Fruit fly (Drosophila melanogaster) whole organism, pupa: Measurements from ENCODE around the gene nAChRalpha6.

Source experiments
- CG10348 ChIP-seq: fragments of 200-800 bp; sonication (Bioruptor generic); IDR thresholded peaks from 2 replicates; pipeline ENCODE4 v1.3.6; 2022; ENCODE audit warnings: missing biosample characterization, missing genetic modification characterization
- CG12605 ChIP-seq: fragments of 200-800 bp; sonication (Bioruptor generic); IDR thresholded peaks from 2 replicates; pipeline ENCODE4 v1.3.6; 2022; ENCODE audit warnings: missing biosample characterization, missing genetic modification characterization
- CG13204 ChIP-seq: fragments of 200-800 bp; sonication (Bioruptor generic); optimal IDR thresholded peaks from 2 replicates; lab custom pipeline; 2018; ENCODE audit warnings: missing biosample characterization, mild to moderate bottlenecking, missing genetic modification characterization, moderate library complexity
- CG14655 ChIP-seq: fragments of 200-800 bp; sonication (Bioruptor generic); optimal IDR thresholded peaks from 3 replicates; lab custom pipeline; 2017; ENCODE audit warnings: mild to moderate bottlenecking, missing biosample characterization, missing genetic modification reagents, missing genetic modification characterization
- CG15710 ChIP-seq: fragments of 200-800 bp; sonication (Bioruptor generic); optimal IDR thresholded peaks from 2 replicates; lab custom pipeline; 2018; ENCODE audit warnings: missing biosample characterization, mild to moderate bottlenecking, missing genetic modification characterization, moderate library complexity
- CG17806 ChIP-seq: fragments of 200-800 bp; sonication (Bioruptor generic); optimal IDR thresholded peaks from 2 replicates; lab custom pipeline; 2018; ENCODE audit warnings: missing biosample characterization, mild to moderate bottlenecking, missing genetic modification characterization, moderate library complexity
- CG32121 ChIP-seq: fragments of 200-800 bp; sonication (Bioruptor generic); IDR thresholded peaks from 2 replicates; pipeline ENCODE4 v1.3.6; 2022; ENCODE audit warnings: missing biosample characterization, missing genetic modification characterization
- CG34367 ChIP-seq: fragments of 200-800 bp; sonication (Bioruptor generic); optimal IDR thresholded peaks from 2 replicates; lab custom pipeline; 2018; ENCODE audit warnings: missing biosample characterization, mild to moderate bottlenecking, missing genetic modification characterization
- CG4496 ChIP-seq: fragments of 200-800 bp; sonication (Bioruptor generic); IDR thresholded peaks from 3 replicates; pipeline ENCODE4 v1.3.6; 2022; ENCODE audit warnings: missing biosample characterization, missing genetic modification characterization
- CG8159 ChIP-seq: fragments of 200-800 bp; sonication (Bioruptor generic); optimal IDR thresholded peaks from 3 replicates; lab custom pipeline; 2018; ENCODE audit warnings: missing biosample characterization, mild to moderate bottlenecking, missing genetic modification characterization, moderate library complexity
- CG8301 ChIP-seq: fragments of 200-800 bp; sonication (Bioruptor generic); optimal IDR thresholded peaks from 2 replicates; lab custom pipeline; 2018; ENCODE audit warnings: missing biosample characterization, mild to moderate bottlenecking, missing genetic modification characterization
- CG9948 ChIP-seq: fragments of 200-800 bp; sonication (Bioruptor generic); optimal IDR thresholded peaks from 2 replicates; lab custom pipeline; 2018; ENCODE audit warnings: missing biosample characterization, mild to moderate bottlenecking, missing genetic modification characterization, moderate library complexity
- D1 ChIP-seq: fragments of 200-800 bp; sonication (Bioruptor generic); optimal IDR thresholded peaks from 2 replicates; lab custom pipeline; 2018; ENCODE audit warnings: missing biosample characterization, mild to moderate bottlenecking, missing genetic modification characterization, moderate library complexity
- EcR ChIP-seq: fragments of 200-800 bp; sonication (Bioruptor generic); optimal IDR thresholded peaks from 3 replicates; lab custom pipeline; 2019; ENCODE audit warnings: missing biosample characterization, missing genetic modification characterization, mild to moderate bottlenecking, moderate library complexity, missing genetic modification reagents
- Ets98B ChIP-seq: fragments of 200-800 bp; sonication (Bioruptor generic); IDR thresholded peaks from 2 replicates; pipeline ENCODE4 v1.3.6; 2022; ENCODE audit warnings: missing biosample characterization, missing genetic modification characterization
- Pif1A ChIP-seq: fragments of 200-800 bp; sonication (Bioruptor generic); optimal IDR thresholded peaks from 3 replicates; lab custom pipeline; 2016; ENCODE audit warnings: missing biosample characterization, missing genetic modification characterization
- Pif1B ChIP-seq: fragments of 200-800 bp; sonication (Bioruptor generic); optimal IDR thresholded peaks from 3 replicates; lab custom pipeline; 2016; ENCODE audit warnings: missing biosample characterization, missing genetic modification characterization
- Snoo ChIP-seq: fragments of 200-800 bp; sonication (Bioruptor generic); optimal IDR thresholded peaks from 3 replicates; lab custom pipeline; 2017; ENCODE audit warnings: missing biosample characterization, mild to moderate bottlenecking, missing genetic modification characterization, inconsistent platforms
- fd96Ca ChIP-seq: fragments of 200-800 bp; sonication (Bioruptor generic); IDR thresholded peaks from 3 replicates; pipeline ENCODE4 v1.3.6; 2022; ENCODE audit warnings: missing biosample characterization, missing genetic modification characterization
- gl ChIP-seq: fragments of 200-800 bp; sonication (Bioruptor generic); optimal IDR thresholded peaks from 2 replicates; lab custom pipeline; 2018; ENCODE audit warnings: missing biosample characterization, mild to moderate bottlenecking, missing genetic modification characterization
- rn ChIP-seq: fragments of 200-800 bp; sonication (Bioruptor generic); IDR thresholded peaks from 2 replicates; pipeline ENCODE4 v1.3.6; 2022; ENCODE audit warnings: missing biosample characterization, missing genetic modification characterization

nAChRalpha6 gene

DNA sequence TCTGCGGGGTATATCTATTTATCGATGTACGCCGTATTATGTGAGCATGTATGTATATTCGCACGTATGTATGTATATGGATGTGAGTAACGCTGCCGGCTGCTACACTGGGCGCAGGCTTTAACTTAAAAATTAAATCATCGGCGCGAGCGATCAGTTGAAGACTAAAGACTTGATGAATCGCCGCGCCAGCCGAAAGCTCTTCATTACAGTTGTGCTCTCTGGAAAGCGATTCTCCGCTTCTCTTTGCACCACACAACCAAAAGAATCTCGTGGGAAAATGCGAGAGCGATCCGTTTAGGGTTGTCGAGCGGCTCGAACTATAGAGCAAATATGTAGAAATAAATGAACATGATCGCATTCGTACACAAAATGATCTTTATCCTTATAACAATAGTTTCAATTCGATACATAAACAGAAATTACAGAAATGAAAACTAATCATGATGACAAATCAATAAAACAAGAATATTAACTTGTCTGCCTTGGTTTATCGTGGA lies 22.5 kb upstream of the nAChRalpha6 start, which contains the start of gene CG13124:
Gene CG13124 (minus strand): TSS at position 166 of the 500 bp plus-strand sequence.
- peak; percentile 51; the same call in 1 of the 2 replicates for TF ChIP-seq Ets98B (GFP tag; lab: Robert Waterston, UW)
- peak; percentile 65 for TF ChIP-seq CG12605
- no peak for TF ChIP-seq EcR (GFP tag; lab: Kevin White, UChicago)
- TF ChIP-seq Pif1A (GFP tag; lab: Kevin White, UChicago): peak; percentile 19
- TF ChIP-seq gl (tag; lab: Kevin White, UChicago): no peak
- TF ChIP-seq Snoo (tag; lab: Kevin White, UChicago): peak; percentile 21
- TF ChIP-seq CG15710: no peak
- TF ChIP-seq CG8301 (tag; lab: Kevin White, UChicago): peak; percentile 9
- peak; percentile 17 for TF ChIP-seq CG14655 (GFP tag; lab: Kevin White, UChicago)
- TF ChIP-seq CG13204 (GFP tag; lab: Kevin White, UChicago): peak; percentile 8
- peak; percentile 25 for TF ChIP-seq CG8159 (tag; lab: Kevin White, UChicago)
- TF ChIP-seq, all 21 proteins: peak for 8

DNA sequence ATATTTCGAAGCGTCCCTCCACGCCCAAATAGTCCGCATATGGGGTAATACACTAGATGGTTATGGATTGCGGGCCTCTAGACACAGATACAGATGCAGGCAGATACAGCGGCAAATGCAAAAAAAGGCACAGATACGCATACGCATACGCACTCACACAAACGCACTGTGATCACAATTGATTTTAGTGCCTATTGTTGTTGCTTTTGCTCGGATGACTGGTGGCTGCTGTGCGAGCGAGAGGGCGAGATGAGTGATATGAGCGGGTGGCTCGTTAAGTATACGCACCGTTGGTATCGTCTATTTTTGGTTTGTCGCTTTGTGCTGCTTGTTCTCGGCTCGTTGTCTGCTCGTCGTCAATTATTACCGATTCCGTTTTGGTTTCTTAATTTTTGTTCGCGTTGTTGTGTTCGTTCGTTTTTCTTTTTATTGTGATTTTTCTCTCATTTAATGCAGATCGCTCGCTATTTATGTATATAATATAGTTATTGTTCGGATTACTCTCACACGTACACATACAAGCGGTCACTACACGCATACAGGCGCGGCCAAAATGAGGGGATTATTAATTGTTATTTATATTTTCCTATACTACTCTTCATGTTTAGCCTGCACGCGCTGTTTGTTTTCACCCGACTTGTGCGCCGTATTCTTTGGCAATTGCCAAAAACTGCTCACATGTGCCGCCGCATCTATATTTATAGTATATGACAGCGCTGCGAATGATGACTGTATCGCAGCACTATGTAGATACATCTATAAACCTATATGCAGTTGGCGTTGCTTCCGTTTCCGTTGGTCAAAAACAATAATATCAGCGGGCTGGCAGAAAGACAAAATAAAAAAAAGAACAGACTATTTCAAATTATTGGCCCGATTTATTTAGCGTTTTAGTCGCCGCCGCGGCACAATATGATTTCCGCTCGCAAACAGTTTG lies 21.5 kb upstream of the nAChRalpha6 start:
- TF ChIP-seq EcR (GFP tag; lab: Kevin White, UChicago) (peak; percentile 60), CG4496 (GFP tag; lab: Robert Waterston, UW) (peak; percentile 60), CG15710 (peak; percentile 13), gl (tag; lab: Kevin White, UChicago) (peak; percentile 44), Pif1B (GFP tag; lab: Kevin White, UChicago) (peak; percentile 19), CG17806 (tag; lab: Kevin White, UChicago) (no peak), CG14655 (GFP tag; lab: Kevin White, UChicago) (no peak), Pif1A (GFP tag; lab: Kevin White, UChicago) (no peak), CG13204 (GFP tag; lab: Kevin White, UChicago) (peak; percentile 56), Ets98B (GFP tag; lab: Robert Waterston, UW) (peak; percentile 31; the same call in 1 of the 2 replicates)

DNA sequence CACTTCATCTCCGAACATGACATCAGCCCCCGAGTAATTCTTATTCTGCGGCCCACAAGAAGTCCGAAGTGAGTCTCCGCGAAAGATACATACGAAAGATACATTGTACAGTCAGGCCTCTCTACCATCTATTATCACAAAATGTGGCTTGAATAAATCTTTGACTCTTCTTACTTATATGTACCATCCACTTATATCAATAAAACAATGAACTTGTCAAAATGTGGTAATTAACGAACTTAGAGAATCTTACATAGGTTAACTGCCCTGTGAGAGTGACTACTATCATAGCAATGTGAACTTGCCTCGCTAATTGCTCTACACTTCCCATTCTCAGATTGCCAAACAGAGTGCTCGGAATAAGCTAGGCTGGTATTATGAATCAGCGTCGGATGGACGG lies 20.6 kb upstream of the nAChRalpha6 start:
- peak; percentile 78 for TF ChIP-seq CG4496 (GFP tag; lab: Robert Waterston, UW)
- TF ChIP-seq CG32121: peak; percentile 56; the same call in 1 of the 2 replicates
- TF ChIP-seq CG8159 (tag; lab: Kevin White, UChicago): peak; percentile 43
- TF ChIP-seq CG17806 (tag; lab: Kevin White, UChicago): peak; percentile 38
- TF ChIP-seq D1: no peak
- peak; percentile 21 for TF ChIP-seq gl (tag; lab: Kevin White, UChicago)
- no peak for TF ChIP-seq Snoo (tag; lab: Kevin White, UChicago)
- peak; percentile 76; the same call in 2 of the 3 replicates for TF ChIP-seq fd96Ca (GFP tag; lab: Robert Waterston, UW)
- TF ChIP-seq Pif1A (GFP tag; lab: Kevin White, UChicago): peak; percentile 2
- peak; percentile 12 for TF ChIP-seq CG9948
- no peak for TF ChIP-seq CG15710
- TF ChIP-seq CG14655 (GFP tag; lab: Kevin White, UChicago): peak; percentile 55
- TF ChIP-seq CG10348: no peak
- TF ChIP-seq CG34367 (tag; lab: Kevin White, UChicago): no peak
- TF ChIP-seq rn (GFP tag; lab: Robert Waterston, UW): no peak
- peak; percentile 70 for TF ChIP-seq CG12605
- peak; percentile 17 for TF ChIP-seq Pif1B (GFP tag; lab: Kevin White, UChicago)
- TF ChIP-seq CG8301 (tag; lab: Kevin White, UChicago): peak; percentile 61
- no peak for TF ChIP-seq EcR (GFP tag; lab: Kevin White, UChicago)
- TF ChIP-seq CG13204 (GFP tag; lab: Kevin White, UChicago): no peak
- peak; percentile 74 for TF ChIP-seq Ets98B (GFP tag; lab: Robert Waterston, UW)

DNA sequence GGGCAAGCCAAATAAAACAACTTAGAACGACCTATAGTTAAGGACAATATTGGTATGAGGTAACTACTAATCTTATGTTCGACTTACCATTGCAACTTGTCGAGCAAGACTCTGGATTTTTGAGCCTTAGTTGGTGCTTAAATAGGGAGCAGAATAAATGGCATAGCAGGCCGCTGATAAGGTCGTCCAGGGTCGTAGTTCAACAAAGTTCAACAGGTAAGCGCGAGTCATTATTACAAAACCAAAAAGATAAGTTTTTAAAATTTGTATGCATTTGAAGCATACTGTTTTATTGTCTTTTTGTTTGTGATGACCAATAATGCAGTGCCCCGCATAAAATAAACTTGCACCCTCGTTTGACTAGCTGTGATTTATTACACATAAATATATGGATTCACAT lies 17.0 kb upstream of the nAChRalpha6 start, which contains the start of gene Muc30E:
Gene Muc30E (minus strand): TSS at position 101 of the 400 bp plus-strand sequence.
- TF ChIP-seq Pif1A (GFP tag; lab: Kevin White, UChicago): no peak
- TF ChIP-seq EcR (GFP tag; lab: Kevin White, UChicago): no peak
- TF ChIP-seq CG4496 (GFP tag; lab: Robert Waterston, UW): no peak
- TF ChIP-seq CG34367 (tag; lab: Kevin White, UChicago): no peak
- TF ChIP-seq CG32121: no peak
- TF ChIP-seq CG15710: no peak
- no peak for TF ChIP-seq CG14655 (GFP tag; lab: Kevin White, UChicago)
- TF ChIP-seq CG8301 (tag; lab: Kevin White, UChicago): no peak
- TF ChIP-seq gl (tag; lab: Kevin White, UChicago): no peak
- no peak for TF ChIP-seq rn (GFP tag; lab: Robert Waterston, UW)
- TF ChIP-seq Ets98B (GFP tag; lab: Robert Waterston, UW): no peak
- TF ChIP-seq CG13204 (GFP tag; lab: Kevin White, UChicago): no peak
- TF ChIP-seq fd96Ca (GFP tag; lab: Robert Waterston, UW): no peak
- TF ChIP-seq CG10348: no peak
- no peak for TF ChIP-seq Snoo (tag; lab: Kevin White, UChicago)
- TF ChIP-seq D1: no peak
- no peak for TF ChIP-seq CG12605
- TF ChIP-seq CG17806 (tag; lab: Kevin White, UChicago): no peak
- TF ChIP-seq CG9948: no peak
- TF ChIP-seq Pif1B (GFP tag; lab: Kevin White, UChicago): no peak
- TF ChIP-seq, all 21 proteins: peak for 0

DNA sequence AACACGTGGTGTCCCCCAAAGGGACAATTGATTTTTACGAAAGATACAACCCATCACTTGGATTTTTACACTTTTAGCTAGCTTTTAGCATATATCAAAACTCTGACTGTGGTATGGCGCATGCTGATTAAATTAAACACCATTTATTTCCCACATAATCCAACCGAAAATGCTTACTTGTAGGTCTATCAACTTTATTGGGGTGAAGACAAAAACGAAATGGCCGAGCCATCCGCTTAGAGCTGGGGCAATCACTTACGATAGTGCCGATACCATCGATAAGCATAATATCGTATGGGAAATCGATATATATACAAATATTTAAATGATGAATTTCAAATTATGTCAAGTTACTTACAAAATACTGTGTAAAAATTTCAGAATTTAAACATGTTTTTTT lies 11.2 kb upstream of the nAChRalpha6 start, which contains the start of gene RpS2:
Gene RpS2 (minus strand): TSS at position 257 of the 400 bp plus-strand sequence.
- TF ChIP-seq EcR (GFP tag; lab: Kevin White, UChicago): no peak
- peak; percentile 37 for TF ChIP-seq Pif1B (GFP tag; lab: Kevin White, UChicago)
- TF ChIP-seq CG15710: peak; percentile 10
